Worm (Caenorhabditis elegans) whole organism, L1 larva: ENCODE data around the gene T20B12.3.
A peak's percentile ranks its signal among the peaks of the same experiment; 100 is the strongest.

Experiments
- Y116A8C.19 ChIP-seq: sonication (generic microtip); optimal IDR thresholded peaks from 2 replicates; lab custom pipeline; 2016; ENCODE audit warnings: missing compliant biosample characterization, missing genetic modification characterization, borderline replicate concordance
- ceh-8 ChIP-seq: fragments of 200-800 bp; sonication (Bioruptor generic); optimal IDR thresholded peaks from 2 replicates; lab custom pipeline; 2018; ENCODE audit warnings: mild to moderate bottlenecking, missing genetic modification characterization, moderate library complexity, missing compliant biosample characterization
- efl-1 ChIP-seq, 4 experiments: fragments of 150-350 bp; optimal IDR thresholded peaks in 3 of 4; peaks in 1 of 4; 1 replicate in 1 of 4; 2 replicates in 3 of 4; lab custom pipeline; 2014; ENCODE audit warnings: missing biosample characterization in 2 of 4, missing genetic modification characterization in 2 of 4, missing genetic modification reagents in 2 of 4
- efl-3 ChIP-seq: fragments of 200-800 bp; sonication (Bioruptor generic); optimal IDR thresholded peaks from 2 replicates; lab custom pipeline; 2018; ENCODE audit warnings: mild to moderate bottlenecking, missing genetic modification characterization, missing compliant biosample characterization
- elt-2 ChIP-seq: sonication (generic microtip); optimal IDR thresholded peaks from 2 replicates; lab custom pipeline; 2016; ENCODE audit warnings: missing genetic modification characterization, mild to moderate bottlenecking, inconsistent platforms, missing compliant biosample characterization, missing genetic modification reagents
- elt-3 ChIP-seq, 6 experiments: fragments of 150-350 bp in 1 of 6; sonication (generic microtip); optimal IDR thresholded peaks; 2 replicates each; lab custom pipeline; 2017 to 2018; ENCODE audit warnings: missing biosample characterization in 6 of 6, missing genetic modification characterization in 6 of 6, inconsistent platforms in 1 of 6
- ets-5 ChIP-seq: fragments of 200-800 bp; sonication (Bioruptor generic); IDR thresholded peaks from 2 replicates; pipeline ENCODE4 v1.3.6; 2022; ENCODE audit warnings: missing genetic modification characterization, missing compliant biosample characterization
- fkh-10 ChIP-seq: sonication (generic microtip); optimal IDR thresholded peaks from 2 replicates; lab custom pipeline; 2017; ENCODE audit warnings: missing biosample characterization, missing genetic modification reagents, missing genetic modification characterization
- fkh-4 ChIP-seq: sonication (generic microtip); optimal IDR thresholded peaks from 2 replicates; lab custom pipeline; 2016; ENCODE audit warnings: missing compliant biosample characterization, missing genetic modification characterization, borderline replicate concordance
- fos-1 ChIP-seq: fragments of 150-350 bp; optimal IDR thresholded peaks from 2 replicates; lab custom pipeline; 2014; ENCODE audit warnings: missing biosample characterization, missing genetic modification characterization
- hlh-4 ChIP-seq: sonication (generic microtip); optimal IDR thresholded peaks from 2 replicates; lab custom pipeline; 2016; ENCODE audit warnings: mild to moderate bottlenecking, missing genetic modification characterization, missing compliant biosample characterization
- lin-15B ChIP-seq: fragments of 150-350 bp; sonication (generic microtip); optimal IDR thresholded peaks from 3 replicates; lab custom pipeline; 2014; ENCODE audit warnings: missing biosample characterization, missing genetic modification characterization
- lin-35 ChIP-seq, 2 experiments: fragments of 150-350 bp; optimal IDR thresholded peaks; 2 replicates each; lab custom pipeline; 2014; ENCODE audit warnings: missing biosample characterization in 2 of 2, missing genetic modification characterization in 2 of 2, missing genetic modification reagents in 2 of 2
- lsy-2 ChIP-seq, 2 experiments: fragments of 150-350 bp; optimal IDR thresholded peaks; 2 replicates each; lab custom pipeline; 2014; ENCODE audit warnings: missing biosample characterization in 2 of 2, missing genetic modification characterization in 2 of 2
- mef-2 ChIP-seq: fragments of 150-350 bp; optimal IDR thresholded peaks from 2 replicates; lab custom pipeline; 2014; ENCODE audit warnings: missing biosample characterization, missing genetic modification characterization
- nhr-11 ChIP-seq: fragments of 150-350 bp; optimal IDR thresholded peaks from 2 replicates; lab custom pipeline; 2014; ENCODE audit warnings: missing biosample characterization, missing genetic modification characterization
- nhr-12 ChIP-seq: sonication (generic microtip); optimal IDR thresholded peaks from 2 replicates; lab custom pipeline; 2017; ENCODE audit warnings: missing biosample characterization, missing genetic modification characterization
- pag-3 ChIP-seq: sonication (generic microtip); optimal IDR thresholded peaks from 2 replicates; lab custom pipeline; 2017; ENCODE audit warnings: missing genetic modification characterization, mild to moderate bottlenecking, missing compliant biosample characterization, antibody characterized with exemption, borderline replicate concordance; ENCODE audit not compliant: insufficient read depth
- pax-3 ChIP-seq: fragments of 200-800 bp; sonication (Bioruptor generic); optimal IDR thresholded peaks from 2 replicates; lab custom pipeline; 2018; ENCODE audit warnings: mild to moderate bottlenecking, missing genetic modification characterization, moderate library complexity, missing compliant biosample characterization
- pqm-1 ChIP-seq: sonication (generic microtip); optimal IDR thresholded peaks from 3 replicates; lab custom pipeline; 2017; ENCODE audit warnings: missing biosample characterization, missing genetic modification characterization
- rnt-1 ChIP-seq: sonication (generic microtip); optimal IDR thresholded peaks from 2 replicates; lab custom pipeline; 2016; ENCODE audit warnings: mild to moderate bottlenecking, missing genetic modification characterization, moderate library complexity, missing compliant biosample characterization
- skn-1 ChIP-seq: fragments of 150-350 bp; optimal IDR thresholded peaks from 2 replicates; lab custom pipeline; 2014; ENCODE audit warnings: missing biosample characterization, missing genetic modification characterization
- snpc-4 ChIP-seq: fragments of 150-350 bp; optimal IDR thresholded peaks from 2 replicates; lab custom pipeline; 2014; ENCODE audit warnings: missing biosample characterization, missing genetic modification characterization
- sox-4 ChIP-seq: sonication (generic microtip); optimal IDR thresholded peaks from 2 replicates; lab custom pipeline; 2016; ENCODE audit warnings: missing genetic modification characterization, missing compliant biosample characterization
- swsn-7 ChIP-seq: sonication (generic microtip); optimal IDR thresholded peaks from 2 replicates; lab custom pipeline; 2016; ENCODE audit warnings: missing genetic modification characterization, missing compliant biosample characterization
- tlp-1 ChIP-seq: fragments of 150-350 bp; optimal IDR thresholded peaks from 2 replicates; lab custom pipeline; 2014; ENCODE audit warnings: missing biosample characterization, missing genetic modification characterization
- unc-30 ChIP-seq: sonication (generic microtip); optimal IDR thresholded peaks from 2 replicates; lab custom pipeline; 2017; ENCODE audit warnings: missing biosample characterization, missing genetic modification characterization
- unc-62 ChIP-seq: fragments of 150-350 bp; optimal IDR thresholded peaks from 2 replicates; lab custom pipeline; 2014; ENCODE audit warnings: missing biosample characterization, missing genetic modification reagents, missing genetic modification characterization
- unc-98 ChIP-seq: fragments of 200-800 bp; sonication (Bioruptor generic); IDR thresholded peaks from 2 replicates; pipeline ENCODE4 v1.3.6; 2022; ENCODE audit warnings: missing genetic modification characterization, missing compliant biosample characterization
- vab-15 ChIP-seq: sonication (generic microtip); optimal IDR thresholded peaks from 2 replicates; lab custom pipeline; 2017; ENCODE audit warnings: missing genotype, mild to moderate bottlenecking, missing genetic modification characterization, missing compliant biosample characterization
- xbp-1 ChIP-seq: sonication (generic microtip); optimal IDR thresholded peaks from 2 replicates; lab custom pipeline; 2016; ENCODE audit warnings: missing genetic modification characterization, missing compliant biosample characterization
- zag-1 ChIP-seq: fragments of 150-350 bp; optimal IDR thresholded peaks from 2 replicates; lab custom pipeline; 2014; ENCODE audit warnings: missing biosample characterization, missing genetic modification characterization
- ztf-4 ChIP-seq: fragments of 150-350 bp; optimal IDR thresholded peaks from 2 replicates; lab custom pipeline; 2014; ENCODE audit warnings: missing biosample characterization, missing genetic modification characterization

Gene T20B12.3

ce11 chrIII:7376143-7376802 is 5.6 kb upstream of the T20B12.3 start (continued):
- no peak for TF ChIP-seq pag-3
- peak; percentile 36 to 85 for TF ChIP-seq lin-35 (GFP tag; optimal IDR thresholded peaks at IDR 0.05; lab: Kevin White, UChicago)
- TF ChIP-seq lsy-2 (tag; optimal IDR thresholded peaks at IDR 0.05; lab: Kevin White, UChicago), result peak; percentile 55 to 64
- no peak for TF ChIP-seq ets-5 (GFP tag; lab: Robert Waterston, UW)
- no peak for TF ChIP-seq snpc-4 (tag; lab: Kevin White, UChicago)
- TF ChIP-seq efl-1 (optimal IDR thresholded peaks at IDR 0.05; lab: Kevin White, UChicago), result peak; percentile 10 to 50
- TF ChIP-seq efl-1 (GFP tag; optimal IDR thresholded peaks at IDR 0.05 in 1 of 2; lab: Kevin White, UChicago), result peak; percentile 26 to 93
- peak; percentile 68 for TF ChIP-seq swsn-7
- no peak for TF ChIP-seq pqm-1 (tag; lab: Kevin White, UChicago)
- TF ChIP-seq tlp-1 (tag; lab: Kevin White, UChicago), result no peak
- TF ChIP-seq fos-1 (tag; lab: Kevin White, UChicago), result no peak
- TF ChIP-seq, all 84 proteins: peak for 40

- no peak for TF ChIP-seq ztf-4 (tag; lab: Kevin White, UChicago)
- TF ChIP-seq sox-4, result no peak
- no peak for TF ChIP-seq vab-15 (tag; lab: Kevin White, UChicago)
Observed at ce11 chrIII:7378522-7378921, 3.4 kb upstream of the T20B12.3 start.

ce11 chrIII:7378945-7379344 is 3.0 kb upstream of the T20B12.3 start, which contains the start of gene T20B12.7:
T20B12.7 (minus strand) TSS chrIII:7379045.
- TF ChIP-seq lin-35 (GFP tag; optimal IDR thresholded peaks at IDR 0.05; lab: Kevin White, UChicago) (no peak), pax-3 (tag; lab: Kevin White, UChicago) (no peak), unc-30 (tag; lab: Kevin White, UChicago) (no peak), fkh-10 (GFP tag; lab: Kevin White, UChicago) (no peak), rnt-1 (no peak), Y116A8C.19 (tag; lab: Kevin White, UChicago) (no peak), hlh-4 (tag; lab: Kevin White, UChicago) (no peak), elt-3 (tag; optimal IDR thresholded peaks at IDR 0.05; lab: Kevin White, UChicago) (no peak), lin-15B (tag; lab: Kevin White, UChicago) (no peak), swsn-7 (no peak), ceh-8 (no peak), unc-62 (GFP tag; lab: Kevin White, UChicago) (no peak), xbp-1 (tag; lab: Kevin White, UChicago) (no peak)
- TF ChIP-seq, all 84 proteins: peak for 0

- no peak for TF ChIP-seq mef-2 (tag; lab: Kevin White, UChicago)
- TF ChIP-seq zag-1 (tag; lab: Kevin White, UChicago), result no peak
- no peak for TF ChIP-seq nhr-12 (tag; lab: Kevin White, UChicago)
- TF ChIP-seq skn-1 (tag; lab: Kevin White, UChicago), result no peak
- TF ChIP-seq elt-2, result no peak
- TF ChIP-seq vab-15 (tag; lab: Kevin White, UChicago), result no peak
- no peak for TF ChIP-seq efl-3 (GFP tag; lab: Kevin White, UChicago)
- TF ChIP-seq unc-98 (GFP tag; lab: Robert Waterston, UW), result no peak
- TF ChIP-seq, all 84 proteins: peak for 0
Observed at ce11 chrIII:7380120-7380519, 1.8 kb upstream of the T20B12.3 start.

- TF ChIP-seq rnt-1 (no peak), unc-98 (GFP tag; lab: Robert Waterston, UW) (no peak), fkh-4 (no peak), nhr-11 (no peak), ceh-8 (no peak), mef-2 (tag; lab: Kevin White, UChicago) (no peak)
Observed at ce11 chrIII:7383733-7384132, 1.8 kb downstream of the T20B12.3 start, which contains the start of gene tbp-1. tbp-1 (plus strand) TSS chrIII:7384033.
